Worm (Caenorhabditis elegans) whole organism, L3 larva: Measurements from ENCODE around the gene mltn-9.

Source experiments
- R02D3.7 ChIP-seq: fragments of 150-350 bp; optimal IDR thresholded peaks from 2 replicates; lab custom pipeline; 2014; ENCODE audit warnings: missing biosample characterization, missing genetic modification characterization
- ZK546.5 ChIP-seq: sonication (generic microtip); optimal IDR thresholded peaks from 2 replicates; lab custom pipeline; 2017; ENCODE audit warnings: missing biosample characterization, missing genetic modification characterization
- aly-2 ChIP-seq: fragments of 150-350 bp; optimal IDR thresholded peaks from 2 replicates; lab custom pipeline; 2014; ENCODE audit warnings: missing biosample characterization, missing genetic modification characterization
- ama-1 ChIP-seq: fragments of 150-350 bp; optimal IDR thresholded peaks from 2 replicates; lab custom pipeline; 2018
- ceh-16 ChIP-seq: sonication (generic microtip); optimal IDR thresholded peaks from 2 replicates; lab custom pipeline; 2017; ENCODE audit warnings: missing biosample characterization, missing genetic modification characterization
- ceh-28 ChIP-seq: fragments of 150-350 bp; optimal IDR thresholded peaks from 2 replicates; lab custom pipeline; 2014; ENCODE audit warnings: missing biosample characterization, missing genetic modification reagents, missing genetic modification characterization
- ceh-82 ChIP-seq: fragments of 150-350 bp; optimal IDR thresholded peaks from 2 replicates; lab custom pipeline; 2014; ENCODE audit warnings: missing biosample characterization, missing genetic modification characterization
- ceh-9 ChIP-seq: sonication (generic microtip); optimal IDR thresholded peaks from 2 replicates; lab custom pipeline; 2018; ENCODE audit warnings: missing biosample characterization, missing genetic modification characterization
- daf-12 ChIP-seq: fragments of 150-350 bp; optimal IDR thresholded peaks from 2 replicates; lab custom pipeline; 2014; ENCODE audit warnings: missing biosample characterization, missing genetic modification reagents, missing genetic modification characterization
- egl-27 ChIP-seq: sonication (generic microtip); optimal IDR thresholded peaks from 4 replicates; lab custom pipeline; 2017; ENCODE audit warnings: missing biosample characterization, missing genetic modification reagents, missing genetic modification characterization
- egl-5 ChIP-seq: fragments of 150-350 bp; optimal IDR thresholded peaks from 2 replicates; lab custom pipeline; 2017; ENCODE audit warnings: missing biosample characterization, missing genetic modification reagents, missing genetic modification characterization, inconsistent platforms
- elt-1 ChIP-seq: fragments of 150-350 bp; optimal IDR thresholded peaks from 2 replicates; lab custom pipeline; 2014; ENCODE audit warnings: missing biosample characterization, missing genetic modification characterization
- elt-2 ChIP-seq: sonication (generic microtip); optimal IDR thresholded peaks from 2 replicates; lab custom pipeline; 2016; ENCODE audit warnings: missing genetic modification reagents, mild to moderate bottlenecking, missing genetic modification characterization, missing compliant biosample characterization
- elt-3 ChIP-seq, 3 experiments: fragments of 150-350 bp in 1 of 3; sonication (generic microtip) in 2 of 3; optimal IDR thresholded peaks; 2 replicates in 2 of 3; 4 replicates in 1 of 3; lab custom pipeline; 2014 to 2017; ENCODE audit warnings: missing biosample characterization in 3 of 3, missing genetic modification characterization in 3 of 3
- eor-1 ChIP-seq, 2 experiments: fragments of 150-350 bp; optimal IDR thresholded peaks; 2 replicates each; lab custom pipeline; 2014 to 2018; ENCODE audit warnings: missing biosample characterization in 2 of 2, missing genetic modification characterization in 2 of 2
- fkh-10 ChIP-seq: sonication (generic microtip); optimal IDR thresholded peaks from 2 replicates; lab custom pipeline; 2017; ENCODE audit warnings: missing biosample characterization, missing genetic modification reagents, missing genetic modification characterization
- fkh-2 ChIP-seq: fragments of 150-350 bp; optimal IDR thresholded peaks from 2 replicates; lab custom pipeline; 2014; ENCODE audit warnings: missing biosample characterization, missing genetic modification reagents, missing genetic modification characterization
- fos-1 ChIP-seq: fragments of 150-350 bp; optimal IDR thresholded peaks from 2 replicates; lab custom pipeline; 2014; ENCODE audit warnings: missing biosample characterization, missing genetic modification characterization
- hmg-11 ChIP-seq: sonication (generic microtip); optimal IDR thresholded peaks from 2 replicates; lab custom pipeline; 2016; ENCODE audit warnings: missing genetic modification characterization, missing compliant biosample characterization
- jun-1 ChIP-seq: fragments of 150-350 bp; optimal IDR thresholded peaks from 2 replicates; lab custom pipeline; 2014; ENCODE audit warnings: missing biosample characterization, missing genetic modification reagents, missing genetic modification characterization
- lin-15B ChIP-seq: fragments of 150-350 bp; optimal IDR thresholded peaks from 2 replicates; lab custom pipeline; 2014; ENCODE audit warnings: missing biosample characterization, missing genetic modification characterization
- lin-39 ChIP-seq: fragments of 150-350 bp; optimal IDR thresholded peaks from 2 replicates; lab custom pipeline; 2018; ENCODE audit warnings: missing biosample characterization, missing genetic modification reagents, missing genetic modification characterization
- lsy-12 ChIP-seq: sonication (generic microtip); optimal IDR thresholded peaks from 2 replicates; lab custom pipeline; 2016; ENCODE audit warnings: mild to moderate bottlenecking, missing genetic modification characterization, missing compliant biosample characterization
- mdl-1 ChIP-seq: fragments of 150-350 bp; optimal IDR thresholded peaks from 2 replicates; lab custom pipeline; 2014; ENCODE audit warnings: missing biosample characterization, missing genetic modification characterization
- mml-1 ChIP-seq: fragments of 150-350 bp; sonication (generic microtip); optimal IDR thresholded peaks from 3 replicates; lab custom pipeline; 2014; ENCODE audit warnings: missing biosample characterization, missing genetic modification characterization
- nfya-1 ChIP-seq: sonication (generic microtip); optimal IDR thresholded peaks from 2 replicates; lab custom pipeline; 2017; ENCODE audit warnings: missing genetic modification characterization, mild to moderate bottlenecking, missing compliant biosample characterization, antibody characterized with exemption, moderate library complexity; ENCODE audit not compliant: insufficient read depth
- nhr-11 ChIP-seq: fragments of 150-350 bp; optimal IDR thresholded peaks from 2 replicates; lab custom pipeline; 2014; ENCODE audit warnings: missing biosample characterization, missing genetic modification characterization
- nhr-12 ChIP-seq: fragments of 150-350 bp; optimal IDR thresholded peaks from 2 replicates; lab custom pipeline; 2014; ENCODE audit warnings: missing biosample characterization, missing genetic modification characterization
- nhr-23 ChIP-seq: fragments of 150-350 bp; optimal IDR thresholded peaks from 2 replicates; lab custom pipeline; 2014; ENCODE audit warnings: missing biosample characterization, missing genetic modification reagents, missing genetic modification characterization
- nhr-237 ChIP-seq: fragments of 150-350 bp; optimal IDR thresholded peaks from 2 replicates; lab custom pipeline; 2014; ENCODE audit warnings: missing biosample characterization, missing genetic modification characterization
- nhr-28 ChIP-seq: fragments of 150-350 bp; optimal IDR thresholded peaks from 2 replicates; lab custom pipeline; 2014; ENCODE audit warnings: missing biosample characterization, missing genetic modification characterization
- nhr-43 ChIP-seq: sonication (generic microtip); optimal IDR thresholded peaks from 2 replicates; lab custom pipeline; 2016; ENCODE audit warnings: mild to moderate bottlenecking, missing genetic modification characterization, missing compliant biosample characterization; ENCODE audit not compliant: poor library complexity, severe bottlenecking
- nhr-67 ChIP-seq: fragments of 150-350 bp; optimal IDR thresholded peaks from 2 replicates; lab custom pipeline; 2014; ENCODE audit warnings: missing biosample characterization, missing genetic modification characterization
- nhr-76 ChIP-seq: fragments of 150-350 bp; sonication (generic microtip); optimal IDR thresholded peaks from 5 replicates; lab custom pipeline; 2014; ENCODE audit warnings: missing biosample characterization, missing genetic modification characterization
- nhr-77 ChIP-seq: fragments of 150-350 bp; optimal IDR thresholded peaks from 2 replicates; lab custom pipeline; 2014; ENCODE audit warnings: missing biosample characterization, missing genetic modification characterization
- pha-4 ChIP-seq: fragments of 150-350 bp; optimal IDR thresholded peaks from 2 replicates; lab custom pipeline; 2014; ENCODE audit warnings: missing biosample characterization, missing genetic modification reagents, missing genetic modification characterization
- pqm-1 ChIP-seq: fragments of 150-350 bp; optimal IDR thresholded peaks from 2 replicates; lab custom pipeline; 2017; ENCODE audit warnings: missing biosample characterization, missing genetic modification characterization, inconsistent platforms
- skn-1 ChIP-seq: fragments of 150-350 bp; optimal IDR thresholded peaks from 2 replicates; lab custom pipeline; 2014; ENCODE audit warnings: missing biosample characterization, missing genetic modification characterization
- snpc-4 ChIP-seq: fragments of 150-350 bp; optimal IDR thresholded peaks from 2 replicates; lab custom pipeline; 2014; ENCODE audit warnings: missing biosample characterization, missing genetic modification characterization
- tbx-2 ChIP-seq: sonication (generic microtip); optimal IDR thresholded peaks from 2 replicates; lab custom pipeline; 2016; ENCODE audit warnings: mild to moderate bottlenecking, missing genetic modification characterization, missing compliant biosample characterization
- unc-39 ChIP-seq: sonication (generic microtip); optimal IDR thresholded peaks from 4 replicates; lab custom pipeline; 2017; ENCODE audit warnings: missing biosample characterization, missing genetic modification characterization
- unc-62 ChIP-seq: fragments of 150-350 bp; sonication (generic microtip); optimal IDR thresholded peaks from 4 replicates; lab custom pipeline; 2014; ENCODE audit warnings: missing biosample characterization, missing genetic modification reagents, missing genetic modification characterization
- zag-1 ChIP-seq: fragments of 150-350 bp; optimal IDR thresholded peaks from 2 replicates; lab custom pipeline; 2014; ENCODE audit warnings: missing biosample characterization, missing genetic modification characterization
- ztf-11 ChIP-seq: fragments of 150-350 bp; optimal IDR thresholded peaks from 2 replicates; lab custom pipeline; 2014; ENCODE audit warnings: missing biosample characterization, missing genetic modification characterization
- ztf-4 ChIP-seq: fragments of 150-350 bp; optimal IDR thresholded peaks from 2 replicates; lab custom pipeline; 2014; ENCODE audit warnings: missing biosample characterization, missing genetic modification characterization

mltn-9 gene

ce11 chrII:14634042-14634441 is 18.2 kb downstream of the mltn-9 start:
- TF ChIP-seq nhr-67 (tag; lab: Kevin White, UChicago) (no peak), unc-62 (GFP tag; lab: Kevin White, UChicago) (no peak), tbx-2 (no peak), nhr-43 (tag; lab: Kevin White, UChicago) (no peak), ceh-28 (tag; lab: Kevin White, UChicago) (no peak), ceh-82 (tag; lab: Kevin White, UChicago) (no peak), nhr-237 (tag; lab: Kevin White, UChicago) (no peak), ama-1 (lab: Kevin White, UChicago) (no peak), fkh-10 (GFP tag; lab: Kevin White, UChicago) (no peak), unc-39 (tag; lab: Kevin White, UChicago) (no peak), fkh-2 (tag; lab: Kevin White, UChicago) (no peak)

- TF ChIP-seq nhr-28 (tag; lab: Kevin White, UChicago): no peak
- TF ChIP-seq nfya-1 (tag; lab: Kevin White, UChicago): peak; percentile 32
- no peak for TF ChIP-seq nhr-77 (tag; lab: Kevin White, UChicago)
- TF ChIP-seq hmg-11 (tag; lab: Kevin White, UChicago): peak; percentile 54
- TF ChIP-seq fkh-10 (GFP tag; lab: Kevin White, UChicago): no peak
- TF ChIP-seq snpc-4 (tag; lab: Kevin White, UChicago): peak; percentile 74
- TF ChIP-seq egl-5: no peak
- TF ChIP-seq R02D3.7: no peak
- TF ChIP-seq egl-27 (tag; lab: Kevin White, UChicago): no peak
- no peak for TF ChIP-seq pha-4 (tag; lab: Kevin White, UChicago)
- TF ChIP-seq lin-15B (tag; lab: Kevin White, UChicago): peak; percentile 12
- TF ChIP-seq jun-1 (tag; lab: Kevin White, UChicago): no peak
- TF ChIP-seq nhr-11 (tag; lab: Kevin White, UChicago): no peak
- no peak for TF ChIP-seq ceh-82 (tag; lab: Kevin White, UChicago)
- no peak for TF ChIP-seq elt-3 (tag; optimal IDR thresholded peaks at IDR 0.05; lab: Kevin White, UChicago)
- TF ChIP-seq ztf-11 (tag; lab: Kevin White, UChicago): no peak
- TF ChIP-seq pqm-1: no peak
- TF ChIP-seq ceh-28 (tag; lab: Kevin White, UChicago): no peak
- TF ChIP-seq ztf-4: no peak
- TF ChIP-seq nhr-43 (tag; lab: Kevin White, UChicago): peak; percentile 77
- no peak for TF ChIP-seq nhr-76
- peak; percentile 1 for TF ChIP-seq skn-1 (tag; lab: Kevin White, UChicago)
- no peak for TF ChIP-seq daf-12 (tag; lab: Kevin White, UChicago)
- TF ChIP-seq zag-1: no peak
- no peak for TF ChIP-seq nhr-67 (tag; lab: Kevin White, UChicago)
- TF ChIP-seq elt-2 (tag; lab: Kevin White, UChicago): no peak
- TF ChIP-seq nhr-237 (tag; lab: Kevin White, UChicago): no peak
- TF ChIP-seq fkh-2 (tag; lab: Kevin White, UChicago): no peak
- no peak for TF ChIP-seq elt-1
- no peak for TF ChIP-seq nhr-12 (tag; lab: Kevin White, UChicago)
- no peak for TF ChIP-seq ceh-16 (tag; lab: Kevin White, UChicago)
- TF ChIP-seq unc-39 (tag; lab: Kevin White, UChicago): no peak
- TF ChIP-seq lsy-12 (tag; lab: Kevin White, UChicago): no peak
- TF ChIP-seq ZK546.5 (tag; lab: Kevin White, UChicago): no peak
- TF ChIP-seq lin-39 (tag; lab: Kevin White, UChicago): peak; percentile 79
- no peak for TF ChIP-seq tbx-2
- TF ChIP-seq ceh-9 (tag; lab: Kevin White, UChicago): no peak
- no peak for TF ChIP-seq fos-1
- TF ChIP-seq mdl-1 (tag; lab: Kevin White, UChicago): no peak
- no peak for TF ChIP-seq eor-1 (tag; optimal IDR thresholded peaks at IDR 0.05; lab: Kevin White, UChicago)
- no peak for TF ChIP-seq aly-2 (tag; lab: Kevin White, UChicago)
- no peak for TF ChIP-seq unc-62 (GFP tag; lab: Kevin White, UChicago)
- TF ChIP-seq nhr-23 (tag; lab: Kevin White, UChicago): no peak
- TF ChIP-seq mml-1 (tag; lab: Kevin White, UChicago): no peak
These were observed 19.3 kb downstream of the mltn-9 start for ce11 chrII:14635179-14635578.
